Fruit fly (Drosophila melanogaster): ENCODE data around the gene CG13078.

Gene CG13078

dm6 chr2L:19576299-19576971, 12.7 kb downstream of the CG13078 start (continued):
- peak; percentile 9 for TF ChIP-seq CG2116 (GFP tag; optimal IDR thresholded peaks at IDR 0.05)
- TF ChIP-seq gce (GFP tag; IDR thresholded peaks at IDR 0.05): no peak
- no peak for TF ChIP-seq CG7372 (GFP tag; IDR thresholded peaks at IDR 0.05)
- TF ChIP-seq Tbp (GFP tag; optimal IDR thresholded peaks at IDR 0.05): no peak
- peak; percentile 10 for TF ChIP-seq pnt (GFP tag; optimal IDR thresholded peaks at IDR 0.05)
- TF ChIP-seq insv (GFP tag; optimal IDR thresholded peaks at IDR 0.05): no peak
- peak; percentile 38 for TF ChIP-seq lbe (GFP tag; optimal IDR thresholded peaks at IDR 0.05)
- TF ChIP-seq gro (GFP tag; optimal IDR thresholded peaks at IDR 0.05): no peak
- no peak for TF ChIP-seq CG31441 (GFP tag; IDR thresholded peaks at IDR 0.05)
- TF ChIP-seq sens (GFP tag): peak; percentile 73
- peak in 1 of 3 experiments; percentile 93 for TF ChIP-seq Stat92E (GFP tag; optimal IDR thresholded peaks at IDR 0.05)
- no peak for TF ChIP-seq CG33557 (GFP tag; optimal IDR thresholded peaks at IDR 0.05)
- no peak for TF ChIP-seq kah (GFP tag; optimal IDR thresholded peaks at IDR 0.05)
- TF ChIP-seq CG12659 (GFP tag; optimal IDR thresholded peaks at IDR 0.05): no peak
- TF ChIP-seq CG6175 (GFP tag; IDR thresholded peaks at IDR 0.05): no peak
- no peak for TF ChIP-seq CG2889 (GFP tag; IDR thresholded peaks at IDR 0.05)
- no peak for TF ChIP-seq CG15269 (tag; optimal IDR thresholded peaks at IDR 0.05)
- peak; percentile 11 for TF ChIP-seq CG12071 (GFP tag; optimal IDR thresholded peaks at IDR 0.05)
- no peak for TF ChIP-seq CG18476 (GFP tag; optimal IDR thresholded peaks at IDR 0.05)
- no peak for TF ChIP-seq org-1 (GFP tag; optimal IDR thresholded peaks at IDR 0.05)
- no peak for TF ChIP-seq hkb (optimal IDR thresholded peaks at IDR 0.05)
- TF ChIP-seq hkb (GFP tag; IDR thresholded peaks at IDR 0.05): no peak
- no peak for TF ChIP-seq CG12236 (GFP tag; optimal IDR thresholded peaks at IDR 0.05)
- no peak for TF ChIP-seq Gug (GFP tag; IDR thresholded peaks at IDR 0.05)
- TF ChIP-seq sc (optimal IDR thresholded peaks at IDR 0.05): no peak
- TF ChIP-seq sc (GFP tag; optimal IDR thresholded peaks at IDR 0.05): no peak
- TF ChIP-seq Side (GFP tag; optimal IDR thresholded peaks at IDR 0.05): no peak
- TF ChIP-seq Meics (GFP tag; optimal IDR thresholded peaks at IDR 0.05): no peak
- no peak for TF ChIP-seq CG14965 (GFP tag; optimal IDR thresholded peaks at IDR 0.05; ENCODE audit: borderline replicate concordance)
- TF ChIP-seq ssp (GFP tag; IDR thresholded peaks at IDR 0.05): no peak
- no peak for TF ChIP-seq nmo (GFP tag; optimal IDR thresholded peaks at IDR 0.05)
- TF ChIP-seq CG13424 (tag; optimal IDR thresholded peaks at IDR 0.05): no peak
- TF ChIP-seq CG33213 (GFP tag; optimal IDR thresholded peaks at IDR 0.05): no peak
- TF ChIP-seq CG11247 (GFP tag; IDR thresholded peaks at IDR 0.05): no peak
- no peak for TF ChIP-seq Dref (GFP tag; IDR thresholded peaks at IDR 0.05)
- TF ChIP-seq Asciz (GFP tag; optimal IDR thresholded peaks at IDR 0.05): peak; percentile 10
- TF ChIP-seq ERR (GFP tag; optimal IDR thresholded peaks at IDR 0.05): no peak
- no peak for TF ChIP-seq dpn (GFP tag; optimal IDR thresholded peaks at IDR 0.05)
- no peak for TF ChIP-seq CG13123 (GFP tag; optimal IDR thresholded peaks at IDR 0.05)
- TF ChIP-seq CG5180 (GFP tag; optimal IDR thresholded peaks at IDR 0.05): no peak
- no peak for TF ChIP-seq Antp (GFP tag; optimal IDR thresholded peaks at IDR 0.05)
- no peak for TF ChIP-seq wek (GFP tag; optimal IDR thresholded peaks at IDR 0.05)
- TF ChIP-seq Max (GFP tag; optimal IDR thresholded peaks at IDR 0.05): no peak
- TF ChIP-seq CG18764 (GFP tag; optimal IDR thresholded peaks at IDR 0.05): no peak
- TF ChIP-seq CG3847 (GFP tag; IDR thresholded peaks at IDR 0.05): no peak
- TF ChIP-seq ac (GFP tag; optimal IDR thresholded peaks at IDR 0.05): peak; percentile 40
- no peak for TF ChIP-seq Usf (GFP tag; optimal IDR thresholded peaks at IDR 0.05)
- no peak for TF ChIP-seq gt (GFP tag; IDR thresholded peaks at IDR 0.05)
- no peak for TF ChIP-seq HHEX (GFP tag; optimal IDR thresholded peaks at IDR 0.05)
- no peak for TF ChIP-seq CG17612 (GFP tag; IDR thresholded peaks at IDR 0.05)
- TF ChIP-seq danr (GFP tag; IDR thresholded peaks at IDR 0.05): no peak
- TF ChIP-seq CG15479 (GFP tag; optimal IDR thresholded peaks at IDR 0.05): peak; percentile 93
